Worm (Caenorhabditis elegans): Measurements from ENCODE around the gene cpr-3.

- no peak for TF ChIP-seq flt-1 (GFP tag; IDR thresholded peaks at IDR 0.05)
- no peak for TF ChIP-seq cog-1 (tag; optimal IDR thresholded peaks at IDR 0.05)
- no peak for TF ChIP-seq ztf-29 (GFP tag; IDR thresholded peaks at IDR 0.05)
Observed at ce11 chrV:15315827-15316527, 17.5 kb upstream of the cpr-3 start, which contains the start of the genes srt-22 and nhr-246.

Data from whole organism, midembryonic.